Fruit fly (Drosophila melanogaster): ENCODE measurements around the gene Pp2B-14D.

Gene Pp2B-14D

dm6 chrX:16598978-16599664 is 39.3 kb upstream of the Pp2B-14D start, which contains the start of the genes CG9784 and Nup153 (continued):
- TF ChIP-seq fu2 (GFP tag; optimal IDR thresholded peaks at IDR 0.05) (no peak), CG10147 (GFP tag; optimal IDR thresholded peaks at IDR 0.05) (no peak), Med (GFP tag) (peak; percentile 29), CG3995 (GFP tag; optimal IDR thresholded peaks at IDR 0.05) (no peak), sisA (GFP tag; IDR thresholded peaks at IDR 0.05) (no peak), CG4617 (GFP tag; optimal IDR thresholded peaks at IDR 0.05; ENCODE audit: borderline replicate concordance) (no peak), CG34224 (GFP tag; IDR thresholded peaks at IDR 0.05; ENCODE audit: partially characterized antibody) (peak; percentile 88), CG33213 (GFP tag; optimal IDR thresholded peaks at IDR 0.05) (no peak), CG15011 (GFP tag; optimal IDR thresholded peaks at IDR 0.05) (no peak), nerfin-1 (tag; optimal IDR thresholded peaks at IDR 0.05) (no peak), pho (GFP tag; optimal IDR thresholded peaks at IDR 0.05) (no peak), tup (GFP tag; optimal IDR thresholded peaks at IDR 0.05) (no peak), Dbx (GFP tag; IDR thresholded peaks at IDR 0.05) (peak; percentile 37; the same call in 1 of the 3 replicates), D19B (GFP tag; optimal IDR thresholded peaks at IDR 0.05) (no peak), bab2 (GFP tag; optimal IDR thresholded peaks at IDR 0.05) (no peak), CG2712 (tag; optimal IDR thresholded peaks at IDR 0.05) (no peak), CG13287 (GFP tag; IDR thresholded peaks at IDR 0.05; ENCODE audit: partially characterized antibody) (peak; percentile 91), CG6791 (GFP tag; IDR thresholded peaks at IDR 0.05; ENCODE audit: partially characterized antibody) (peak; percentile 98), dpn (GFP tag; optimal IDR thresholded peaks at IDR 0.05) (no peak), CG8290 (GFP tag; optimal IDR thresholded peaks at IDR 0.05) (no peak), CG8290 (tag; optimal IDR thresholded peaks at IDR 0.05) (no peak), CG1792 (GFP tag; optimal IDR thresholded peaks at IDR 0.05) (no peak), gfzf (GFP tag; optimal IDR thresholded peaks at IDR 0.05) (peak; percentile 10), CG12236 (GFP tag; optimal IDR thresholded peaks at IDR 0.05) (no peak), C15 (GFP tag; IDR thresholded peaks at IDR 0.05) (no peak), cg (GFP tag; optimal IDR thresholded peaks at IDR 0.05) (peak; percentile 33), Dref (GFP tag; IDR thresholded peaks at IDR 0.05) (peak; percentile 85), CG2116 (GFP tag; optimal IDR thresholded peaks at IDR 0.05) (peak; percentile 32), CG8924 (tag; optimal IDR thresholded peaks at IDR 0.05) (peak; percentile 9), CG31388 (GFP tag; optimal IDR thresholded peaks at IDR 0.05) (no peak), YL-1 (GFP tag; optimal IDR thresholded peaks at IDR 0.05) (no peak), CG9817 (tag; optimal IDR thresholded peaks at IDR 0.05) (no peak), knrl (GFP tag; IDR thresholded peaks at IDR 0.05; ENCODE audit: partially characterized antibody) (peak; percentile 96), ci (GFP tag; IDR thresholded peaks at IDR 0.05) (0 out of 3 replicates have a peak, but pooled peaks have one; percentile 8), ind (GFP tag; optimal IDR thresholded peaks at IDR 0.05) (no peak), Side (GFP tag; optimal IDR thresholded peaks at IDR 0.05) (no peak), Neu2 (GFP tag; optimal IDR thresholded peaks at IDR 0.05; ENCODE audit: borderline replicate concordance) (no peak), CG16813 (GFP tag; IDR thresholded peaks at IDR 0.05; ENCODE audit: partially characterized antibody) (peak; percentile 96), amos (GFP tag; IDR thresholded peaks at IDR 0.05; ENCODE audit: partially characterized antibody) (peak; percentile 98), CG3726 (GFP tag; IDR thresholded peaks at IDR 0.05) (no peak), rib (GFP tag; IDR thresholded peaks at IDR 0.05) (peak; percentile 51), Nf-YB (GFP tag; optimal IDR thresholded peaks at IDR 0.05) (no peak), kni (GFP tag; optimal IDR thresholded peaks at IDR 0.05) (no peak), Gug (GFP tag; IDR thresholded peaks at IDR 0.05) (peak; percentile 37; the same call in 1 of the 4 replicates), CG2129 (GFP tag; IDR thresholded peaks at IDR 0.05; ENCODE audit: partially characterized antibody) (peak; percentile 76), CG8765 (GFP tag; IDR thresholded peaks at IDR 0.05) (no peak), CG17385 (GFP tag; optimal IDR thresholded peaks at IDR 0.05) (peak; percentile 85), Opbp (GFP tag; IDR thresholded peaks at IDR 0.05; ENCODE audit: partially characterized antibody) (peak; percentile 95), tna (GFP tag; IDR thresholded peaks at IDR 0.05; ENCODE audit: partially characterized antibody) (peak; percentile 95)

All from whole organism, embryonic.